Fruit fly (Drosophila melanogaster): ENCODE measurements around the gene Efa6.

DNA sequence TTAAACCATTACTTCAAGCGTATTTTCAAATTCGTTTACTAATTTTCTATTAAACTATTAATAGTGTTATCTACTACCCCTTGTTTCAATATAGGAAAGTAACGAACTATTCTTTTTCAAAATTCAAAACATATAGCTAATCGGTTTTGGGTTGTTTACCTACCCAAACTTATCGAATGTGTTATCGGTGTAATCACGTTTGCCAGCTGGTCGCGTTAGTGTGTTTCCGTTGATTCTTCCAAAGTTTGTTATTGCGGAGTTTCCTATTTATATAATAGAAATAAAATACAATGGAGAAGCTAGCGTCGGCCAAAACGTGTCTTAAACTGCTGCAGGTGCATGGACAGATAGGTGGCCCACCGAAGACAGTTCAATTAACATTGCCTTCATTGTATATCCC lies 30.7 kb downstream of the Efa6 start, which contains the start of gene mRpL45:
- TF ChIP-seq ttk (optimal IDR thresholded peaks at IDR 0.05) (no peak), psq (optimal IDR thresholded peaks at IDR 0.05) (no peak), h (optimal IDR thresholded peaks at IDR 0.05) (no peak)

Measured in Kc167 (cell line).